Worm (Caenorhabditis elegans) whole organism, late embryonic: Measurements from ENCODE around the gene ZK328.6.

Experiments
- C38D4.7 ChIP-seq: fragments of 200-800 bp; sonication (Bioruptor generic); optimal IDR thresholded peaks from 2 replicates; lab custom pipeline; 2018; ENCODE audit warnings: mild to moderate bottlenecking, missing genetic modification characterization, moderate library complexity, missing compliant biosample characterization
- F13H6.1 ChIP-seq: sonication (generic microtip); optimal IDR thresholded peaks from 2 replicates; lab custom pipeline; 2016; ENCODE audit warnings: missing genetic modification characterization, missing compliant biosample characterization
- K02D7.2 ChIP-seq: sonication (generic microtip); optimal IDR thresholded peaks from 2 replicates; lab custom pipeline; 2017; ENCODE audit warnings: mild to moderate bottlenecking, missing genetic modification characterization, missing compliant biosample characterization
- K09A11.1 ChIP-seq: sonication (generic microtip); optimal IDR thresholded peaks from 2 replicates; lab custom pipeline; 2017; ENCODE audit warnings: antibody characterized with exemption, mild to moderate bottlenecking, missing genetic modification characterization, missing compliant biosample characterization; ENCODE audit not compliant: insufficient read depth
- T23F11.4 ChIP-seq: fragments of 200-800 bp; sonication (Bioruptor generic); optimal IDR thresholded peaks from 2 replicates; lab custom pipeline; 2018; ENCODE audit warnings: mild to moderate bottlenecking, missing genetic modification characterization, missing compliant biosample characterization
- ama-1 ChIP-seq: fragments of 150-350 bp; optimal IDR thresholded peaks from 2 replicates; lab custom pipeline; 2014
- ceh-18 ChIP-seq: sonication (generic microtip); optimal IDR thresholded peaks from 2 replicates; lab custom pipeline; 2016; ENCODE audit warnings: missing genetic modification characterization, missing compliant biosample characterization
- ceh-19 ChIP-seq: fragments of 200-800 bp; sonication (Bioruptor generic); optimal IDR thresholded peaks from 2 replicates; lab custom pipeline; 2018; ENCODE audit warnings: mild to moderate bottlenecking, missing genetic modification characterization, missing compliant biosample characterization
- ceh-2 ChIP-seq: sonication (generic microtip); optimal IDR thresholded peaks from 2 replicates; lab custom pipeline; 2016; ENCODE audit warnings: missing genotype, missing genetic modification characterization, missing compliant biosample characterization
- ceh-22 ChIP-seq: sonication (generic microtip); optimal IDR thresholded peaks from 2 replicates; lab custom pipeline; 2017; ENCODE audit warnings: missing biosample characterization, missing genetic modification characterization
- ceh-31 ChIP-seq: sonication (generic microtip); optimal IDR thresholded peaks from 2 replicates; lab custom pipeline; 2016; ENCODE audit warnings: missing genetic modification characterization, missing compliant biosample characterization
- ceh-34 ChIP-seq: sonication (generic microtip); optimal IDR thresholded peaks from 2 replicates; lab custom pipeline; 2016; ENCODE audit warnings: mild to moderate bottlenecking, missing genetic modification characterization, missing compliant biosample characterization
- ceh-48 ChIP-seq: sonication (generic microtip); optimal IDR thresholded peaks from 2 replicates; lab custom pipeline; 2016; ENCODE audit warnings: missing genetic modification characterization, inconsistent platforms, missing compliant biosample characterization
- ceh-6 ChIP-seq: fragments of 200-800 bp; sonication (Bioruptor generic); optimal IDR thresholded peaks from 2 replicates; lab custom pipeline; 2018; ENCODE audit warnings: mild to moderate bottlenecking, missing genetic modification characterization, missing compliant biosample characterization
- dmd-4 ChIP-seq: sonication (generic microtip); optimal IDR thresholded peaks from 2 replicates; lab custom pipeline; 2016; ENCODE audit warnings: borderline replicate concordance, missing genetic modification characterization, missing compliant biosample characterization
- elt-2 ChIP-seq: sonication (generic microtip); optimal IDR thresholded peaks from 2 replicates; lab custom pipeline; 2016; ENCODE audit warnings: missing genetic modification reagents, missing genetic modification characterization, missing compliant biosample characterization
- elt-4 ChIP-seq: sonication (generic microtip); optimal IDR thresholded peaks from 2 replicates; lab custom pipeline; 2016; ENCODE audit warnings: missing genetic modification characterization, missing compliant biosample characterization
- ets-4 ChIP-seq: sonication (generic microtip); optimal IDR thresholded peaks from 2 replicates; lab custom pipeline; 2016; ENCODE audit warnings: missing genetic modification characterization, missing compliant biosample characterization
- fax-1 ChIP-seq: sonication (generic microtip); optimal IDR thresholded peaks from 2 replicates; lab custom pipeline; 2016; ENCODE audit warnings: missing genotype, missing genetic modification characterization, missing compliant biosample characterization
- fkh-10 ChIP-seq: fragments of 150-350 bp; optimal IDR thresholded peaks from 2 replicates; lab custom pipeline; 2014; ENCODE audit warnings: missing biosample characterization, missing genetic modification reagents, missing genetic modification characterization
- hlh-15 ChIP-seq: sonication (generic microtip); optimal IDR thresholded peaks from 2 replicates; lab custom pipeline; 2016; ENCODE audit warnings: missing genetic modification characterization, missing compliant biosample characterization
- hlh-30 ChIP-seq: sonication (generic microtip); optimal IDR thresholded peaks from 2 replicates; lab custom pipeline; 2017; ENCODE audit warnings: antibody characterized with exemption, missing genetic modification characterization, missing compliant biosample characterization; ENCODE audit not compliant: insufficient read depth
- hlh-6 ChIP-seq: sonication (generic microtip); optimal IDR thresholded peaks from 2 replicates; lab custom pipeline; 2016; ENCODE audit warnings: missing genotype, missing genetic modification characterization, missing compliant biosample characterization
- lin-11 ChIP-seq: fragments of 200-800 bp; sonication (Bioruptor generic); optimal IDR thresholded peaks from 2 replicates; lab custom pipeline; 2018; ENCODE audit warnings: mild to moderate bottlenecking, missing genetic modification characterization, missing compliant biosample characterization
- nhr-11 ChIP-seq: fragments of 150-350 bp; optimal IDR thresholded peaks from 2 replicates; lab custom pipeline; 2014; ENCODE audit warnings: missing biosample characterization, missing genetic modification characterization
- pros-1 ChIP-seq: fragments of 150-350 bp; optimal IDR thresholded peaks from 2 replicates; lab custom pipeline; 2014; ENCODE audit warnings: missing biosample characterization, missing genetic modification reagents, missing genetic modification characterization
- ref-2 ChIP-seq: sonication (generic microtip); optimal IDR thresholded peaks from 2 replicates; lab custom pipeline; 2016; ENCODE audit warnings: missing genetic modification characterization, missing compliant biosample characterization
- sox-2 ChIP-seq: fragments of 200-800 bp; sonication (Bioruptor generic); IDR thresholded peaks from 2 replicates; pipeline ENCODE4 v1.3.6; 2022; ENCODE audit warnings: missing genetic modification reagents, missing genetic modification characterization, missing compliant biosample characterization
- sox-4 ChIP-seq: sonication (generic microtip); optimal IDR thresholded peaks from 2 replicates; lab custom pipeline; 2017; ENCODE audit warnings: mild to moderate bottlenecking, missing genetic modification characterization, inconsistent platforms, missing compliant biosample characterization
- syd-9 ChIP-seq: sonication (generic microtip); optimal IDR thresholded peaks from 2 replicates; lab custom pipeline; 2016; ENCODE audit warnings: mild to moderate bottlenecking, missing genetic modification characterization, moderate library complexity, missing compliant biosample characterization
- tbx-2 ChIP-seq: sonication (generic microtip); optimal IDR thresholded peaks from 2 replicates; lab custom pipeline; 2016; ENCODE audit warnings: missing genetic modification characterization, missing compliant biosample characterization
- unc-42 ChIP-seq: sonication (generic microtip); optimal IDR thresholded peaks from 2 replicates; lab custom pipeline; 2016; ENCODE audit warnings: missing genotype, missing genetic modification characterization, missing compliant biosample characterization
- unc-86 ChIP-seq: sonication (generic microtip); optimal IDR thresholded peaks from 2 replicates; lab custom pipeline; 2016; ENCODE audit warnings: missing genetic modification characterization, missing compliant biosample characterization

Gene ZK328.6

ce11 chrIII:5988461-5988860, 41.9 kb downstream of the ZK328.6 start:
- TF ChIP-seq sox-2 (GFP tag; lab: Robert Waterston, UW) = no peak
- no peak for TF ChIP-seq hlh-15 (tag; lab: Kevin White, UChicago)
- TF ChIP-seq K02D7.2 (tag; lab: Kevin White, UChicago) = no peak
- no peak for TF ChIP-seq nhr-11 (tag; lab: Kevin White, UChicago)
- no peak for TF ChIP-seq elt-4
- TF ChIP-seq K09A11.1 = no peak
- no peak for TF ChIP-seq ama-1
- TF ChIP-seq dmd-4 = no peak
- no peak for TF ChIP-seq ref-2 (tag; lab: Kevin White, UChicago)

ce11 chrIII:5988010-5988409, 42.4 kb downstream of the ZK328.6 start:
- TF ChIP-seq ceh-31 (tag; lab: Kevin White, UChicago) (peak; percentile 29), unc-42 (peak; percentile 72), fax-1 (tag; lab: Kevin White, UChicago) (no peak), tbx-2 (tag; lab: Kevin White, UChicago) (peak; percentile 0)

- no peak for TF ChIP-seq T23F11.4 (GFP tag; lab: Kevin White, UChicago)
- no peak for TF ChIP-seq ceh-48 (tag; lab: Kevin White, UChicago)
- no peak for TF ChIP-seq ets-4 (tag; lab: Kevin White, UChicago)
- TF ChIP-seq ceh-6 = no peak
- TF ChIP-seq sox-4 (tag; lab: Kevin White, UChicago) = no peak
- TF ChIP-seq C38D4.7 (GFP tag; lab: Kevin White, UChicago) = no peak
- TF ChIP-seq ceh-18 (tag; lab: Kevin White, UChicago) = no peak
- no peak for TF ChIP-seq unc-86 (tag; lab: Kevin White, UChicago)
- no peak for TF ChIP-seq ceh-19 (GFP tag; lab: Kevin White, UChicago)
- TF ChIP-seq, all 69 proteins: peak for 0
These were observed 45.0 kb downstream of the ZK328.6 start, which contains the start of gene T04C9.3 for ce11 chrIII:5985340-5985739. TSS of gene T04C9.3 (plus strand) at chrIII:5985640.

- no peak for TF ChIP-seq ets-4 (tag; lab: Kevin White, UChicago)
- peak; percentile 48 for TF ChIP-seq hlh-30 (tag; lab: Kevin White, UChicago)
- no peak for TF ChIP-seq lin-11 (tag; lab: Kevin White, UChicago)
- TF ChIP-seq ceh-31 (tag; lab: Kevin White, UChicago) = peak; percentile 17
These were observed 47.5 kb downstream of the ZK328.6 start for ce11 chrIII:5982753-5983390.

- TF ChIP-seq F13H6.1 (tag; lab: Kevin White, UChicago) (no peak), pros-1 (tag; lab: Kevin White, UChicago) (no peak), ceh-2 (tag; lab: Kevin White, UChicago) (no peak), lin-11 (tag; lab: Kevin White, UChicago) (no peak), ceh-48 (tag; lab: Kevin White, UChicago) (no peak), hlh-6 (tag; lab: Kevin White, UChicago) (no peak), ceh-22 (tag; lab: Kevin White, UChicago) (no peak), elt-2 (tag; lab: Kevin White, UChicago) (no peak), fkh-10 (GFP tag; lab: Kevin White, UChicago) (no peak), fax-1 (tag; lab: Kevin White, UChicago) (no peak), sox-2 (GFP tag; lab: Robert Waterston, UW) (no peak), hlh-30 (tag; lab: Kevin White, UChicago) (no peak), ama-1 (no peak), ceh-34 (no peak), syd-9 (tag; lab: Kevin White, UChicago) (no peak)
These were observed 48.4 kb downstream of the ZK328.6 start, which contains the start of gene frm-2 for ce11 chrIII:5982026-5982425. TSS of gene frm-2 (minus strand) at chrIII:5982126.
